Worm (Caenorhabditis elegans) whole organism, L1 larva: ENCODE measurements around the gene nhr-50.
A peak's percentile ranks its signal among the peaks of the same experiment; 100 is the strongest.

Source experiments
- aha-1 ChIP-seq: fragments of 150-350 bp; optimal IDR thresholded peaks from 2 replicates; lab custom pipeline; 2014; ENCODE audit warnings: missing biosample characterization, missing genetic modification characterization
- alr-1 ChIP-seq: fragments of 200-800 bp; sonication (Bioruptor generic); optimal IDR thresholded peaks from 2 replicates; lab custom pipeline; 2018; ENCODE audit warnings: borderline replicate concordance, mild to moderate bottlenecking, missing genetic modification characterization, missing compliant biosample characterization
- aly-2 ChIP-seq: fragments of 150-350 bp; optimal IDR thresholded peaks from 2 replicates; lab custom pipeline; 2014; ENCODE audit warnings: missing biosample characterization, missing genetic modification characterization
- blmp-1 ChIP-seq: fragments of 150-350 bp; optimal IDR thresholded peaks from 2 replicates; lab custom pipeline; 2014; ENCODE audit warnings: missing biosample characterization, missing genetic modification characterization
- ceh-82 ChIP-seq, 3 experiments: fragments of 150-350 bp in 1 of 3; sonication (generic microtip) in 2 of 3; optimal IDR thresholded peaks; 2 replicates each; lab custom pipeline; 2014 to 2017; ENCODE audit warnings: missing biosample characterization in 3 of 3, missing genetic modification characterization in 3 of 3
- ceh-88 ChIP-seq: fragments of 200-800 bp; sonication (Bioruptor generic); IDR thresholded peaks from 2 replicates; pipeline ENCODE4 v1.3.6; 2022; ENCODE audit warnings: missing genetic modification characterization, missing compliant biosample characterization
- ceh-90 ChIP-seq: sonication (generic microtip); optimal IDR thresholded peaks from 2 replicates; lab custom pipeline; 2016; ENCODE audit warnings: missing genetic modification characterization, missing compliant biosample characterization
- dpl-1 ChIP-seq, 3 experiments: fragments of 150-350 bp in 2 of 3; sonication (generic microtip) in 1 of 3; optimal IDR thresholded peaks; 2 replicates each; lab custom pipeline; 2014 to 2017; ENCODE audit warnings: missing biosample characterization in 3 of 3, missing genetic modification characterization in 3 of 3, missing genetic modification reagents in 3 of 3
- dsc-1 ChIP-seq: sonication (generic microtip); optimal IDR thresholded peaks from 2 replicates; lab custom pipeline; 2016; ENCODE audit warnings: mild to moderate bottlenecking, missing genetic modification characterization, missing compliant biosample characterization
- efl-1 ChIP-seq, 4 experiments: fragments of 150-350 bp; optimal IDR thresholded peaks in 3 of 4; peaks in 1 of 4; 1 replicate in 1 of 4; 2 replicates in 3 of 4; lab custom pipeline; 2014; ENCODE audit warnings: missing biosample characterization in 2 of 4, missing genetic modification characterization in 2 of 4, missing genetic modification reagents in 2 of 4
- egl-27 ChIP-seq, 2 experiments: fragments of 150-350 bp in 1 of 2; sonication (generic microtip); optimal IDR thresholded peaks; 3 replicates each; lab custom pipeline; 2017 to 2018; ENCODE audit warnings: missing biosample characterization in 2 of 2, missing genetic modification characterization in 2 of 2, missing genetic modification reagents in 2 of 2
- elt-2 ChIP-seq: sonication (generic microtip); optimal IDR thresholded peaks from 2 replicates; lab custom pipeline; 2016; ENCODE audit warnings: missing genetic modification characterization, mild to moderate bottlenecking, inconsistent platforms, missing compliant biosample characterization, missing genetic modification reagents
- fkh-8 ChIP-seq: sonication (generic microtip); optimal IDR thresholded peaks from 2 replicates; lab custom pipeline; 2016; ENCODE audit warnings: mild to moderate bottlenecking, missing genetic modification characterization, missing compliant biosample characterization
- fos-1 ChIP-seq: fragments of 150-350 bp; optimal IDR thresholded peaks from 2 replicates; lab custom pipeline; 2014; ENCODE audit warnings: missing biosample characterization, missing genetic modification characterization
- hlh-17 ChIP-seq: fragments of 200-800 bp; sonication (Bioruptor generic); optimal IDR thresholded peaks from 2 replicates; lab custom pipeline; 2018; ENCODE audit warnings: missing genetic modification characterization, mild to moderate bottlenecking, missing compliant biosample characterization, moderate library complexity, borderline replicate concordance
- isw-1 ChIP-seq: fragments of 200-800 bp; sonication (Bioruptor generic); IDR thresholded peaks from 2 replicates; pipeline ENCODE4 v1.3.6; 2022; ENCODE audit warnings: missing genetic modification characterization, missing compliant biosample characterization
- lin-15B ChIP-seq: fragments of 150-350 bp; sonication (generic microtip); optimal IDR thresholded peaks from 3 replicates; lab custom pipeline; 2014; ENCODE audit warnings: missing biosample characterization, missing genetic modification characterization
- lin-35 ChIP-seq, 2 experiments: fragments of 150-350 bp; optimal IDR thresholded peaks; 2 replicates each; lab custom pipeline; 2014; ENCODE audit warnings: missing biosample characterization in 2 of 2, missing genetic modification characterization in 2 of 2, missing genetic modification reagents in 2 of 2
- mab-9 ChIP-seq: fragments of 200-800 bp; sonication (Bioruptor generic); IDR thresholded peaks from 2 replicates; pipeline ENCODE4 v1.3.6; 2022; ENCODE audit warnings: missing genetic modification reagents, missing genetic modification characterization, missing compliant biosample characterization
- mef-2 ChIP-seq: fragments of 150-350 bp; optimal IDR thresholded peaks from 2 replicates; lab custom pipeline; 2014; ENCODE audit warnings: missing biosample characterization, missing genetic modification characterization
- mep-1 ChIP-seq: fragments of 150-350 bp; optimal IDR thresholded peaks from 2 replicates; lab custom pipeline; 2014; ENCODE audit warnings: missing biosample characterization, missing genetic modification characterization
- nhr-47 ChIP-seq: sonication (generic microtip); optimal IDR thresholded peaks from 2 replicates; lab custom pipeline; 2016; ENCODE audit warnings: mild to moderate bottlenecking, missing genetic modification characterization, moderate library complexity, missing compliant biosample characterization
- nhr-71 ChIP-seq: sonication (generic microtip); optimal IDR thresholded peaks from 2 replicates; lab custom pipeline; 2016; ENCODE audit warnings: mild to moderate bottlenecking, missing genetic modification characterization, moderate library complexity, missing compliant biosample characterization
- nhr-76 ChIP-seq: sonication (generic microtip); optimal IDR thresholded peaks from 2 replicates; lab custom pipeline; 2017; ENCODE audit warnings: missing biosample characterization, missing genetic modification characterization
- nhr-85 ChIP-seq: sonication (generic microtip); peaks from one replicate; lab custom pipeline; 2016; ENCODE audit warnings: missing genetic modification characterization, inconsistent platforms, missing compliant biosample characterization
- pag-3 ChIP-seq: sonication (generic microtip); optimal IDR thresholded peaks from 2 replicates; lab custom pipeline; 2017; ENCODE audit warnings: missing genetic modification characterization, mild to moderate bottlenecking, missing compliant biosample characterization, antibody characterized with exemption, borderline replicate concordance; ENCODE audit not compliant: insufficient read depth
- pqm-1 ChIP-seq: sonication (generic microtip); optimal IDR thresholded peaks from 3 replicates; lab custom pipeline; 2017; ENCODE audit warnings: missing biosample characterization, missing genetic modification characterization
- snpc-4 ChIP-seq: fragments of 150-350 bp; optimal IDR thresholded peaks from 2 replicates; lab custom pipeline; 2014; ENCODE audit warnings: missing biosample characterization, missing genetic modification characterization
- snu-23 ChIP-seq: sonication (generic microtip); optimal IDR thresholded peaks from 2 replicates; lab custom pipeline; 2016; ENCODE audit warnings: missing genetic modification characterization, missing compliant biosample characterization
- swsn-7 ChIP-seq: sonication (generic microtip); optimal IDR thresholded peaks from 2 replicates; lab custom pipeline; 2016; ENCODE audit warnings: missing genetic modification characterization, missing compliant biosample characterization
- unc-130 ChIP-seq: fragments of 150-350 bp; optimal IDR thresholded peaks from 2 replicates; lab custom pipeline; 2017; ENCODE audit warnings: missing biosample characterization, missing genetic modification characterization, inconsistent platforms
- unc-62 ChIP-seq: fragments of 150-350 bp; optimal IDR thresholded peaks from 2 replicates; lab custom pipeline; 2014; ENCODE audit warnings: missing biosample characterization, missing genetic modification reagents, missing genetic modification characterization
- unc-86 ChIP-seq: sonication (generic microtip); optimal IDR thresholded peaks from 2 replicates; lab custom pipeline; 2016; ENCODE audit warnings: missing genetic modification characterization, missing compliant biosample characterization
- ztf-11 ChIP-seq, 2 experiments: sonication (generic microtip); optimal IDR thresholded peaks; 2 replicates each; lab custom pipeline; 2016 to 2017; ENCODE audit warnings: missing genetic modification characterization in 2 of 2, missing biosample characterization in 1 of 2, missing compliant biosample characterization in 1 of 2

nhr-50 gene

DNA sequence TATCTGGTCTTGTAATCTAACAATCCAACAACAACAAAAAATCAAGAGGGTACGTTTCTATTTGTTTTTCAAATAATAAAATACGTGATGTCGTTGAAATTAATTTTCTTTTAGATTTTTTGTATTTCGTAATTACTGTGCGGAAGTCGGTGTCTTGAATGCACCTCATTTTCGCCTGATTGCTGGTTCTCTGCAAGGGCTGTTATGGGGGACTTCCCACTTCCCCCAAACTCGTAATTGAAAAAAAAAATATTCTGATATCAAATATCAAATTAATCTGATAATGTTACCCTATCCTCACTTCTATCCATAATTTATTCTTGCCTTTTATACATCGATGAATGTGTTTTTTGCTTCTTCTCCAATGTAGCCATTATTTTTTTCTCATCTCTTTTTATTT lies 12.4 kb downstream of the nhr-50 start, which contains the start of gene F36G9.15 (continued):
- TF ChIP-seq ztf-11 (tag; optimal IDR thresholded peaks at IDR 0.05; lab: Kevin White, UChicago): no peak

DNA sequence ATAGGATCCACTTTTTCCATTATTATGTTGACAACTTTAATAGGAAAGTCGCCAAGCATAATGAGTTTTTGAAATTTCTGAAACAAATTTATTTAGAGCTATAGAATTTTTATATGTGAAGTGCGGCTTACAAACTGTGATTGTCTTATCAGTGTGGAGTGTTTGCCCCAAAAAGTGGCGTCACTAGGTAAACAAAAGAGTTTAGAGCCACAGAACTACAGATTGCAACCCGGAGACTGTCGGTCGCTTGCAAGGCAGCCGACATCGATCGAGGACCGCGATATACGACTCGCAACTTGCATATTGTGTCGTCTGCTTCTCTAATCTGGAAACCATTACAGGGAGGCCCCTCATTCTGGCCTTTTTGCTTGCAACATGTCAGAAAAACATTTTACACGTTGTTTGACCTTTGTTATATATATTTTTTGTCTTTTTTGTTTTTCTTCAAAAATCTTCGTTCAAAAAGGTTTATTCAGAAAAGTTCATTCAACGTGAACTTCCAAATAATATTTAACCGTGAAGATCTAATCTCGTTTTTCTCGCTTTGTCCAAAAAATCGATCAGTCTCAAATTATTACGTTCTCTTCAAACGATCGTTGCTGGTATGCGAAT lies 17.6 kb downstream of the nhr-50 start, which contains the start of the genes fbxa-99 and F36G9.13:
Gene fbxa-99 (minus strand): TSS at position 122 of the 612 bp plus-strand sequence.
Gene F36G9.13 (plus strand): TSS at position 562 of the 612 bp plus-strand sequence.
- TF ChIP-seq ztf-11 (tag; optimal IDR thresholded peaks at IDR 0.05; lab: Kevin White, UChicago) (no peak), pqm-1 (tag; lab: Kevin White, UChicago) (no peak), lin-35 (GFP tag; optimal IDR thresholded peaks at IDR 0.05; lab: Kevin White, UChicago) (peak in 1 of 2 experiments; percentile 12), elt-2 (tag; lab: Kevin White, UChicago) (peak; percentile 72), mep-1 (tag; lab: Kevin White, UChicago) (no peak), snpc-4 (peak; percentile 67), aly-2 (tag; lab: Kevin White, UChicago) (no peak)

DNA sequence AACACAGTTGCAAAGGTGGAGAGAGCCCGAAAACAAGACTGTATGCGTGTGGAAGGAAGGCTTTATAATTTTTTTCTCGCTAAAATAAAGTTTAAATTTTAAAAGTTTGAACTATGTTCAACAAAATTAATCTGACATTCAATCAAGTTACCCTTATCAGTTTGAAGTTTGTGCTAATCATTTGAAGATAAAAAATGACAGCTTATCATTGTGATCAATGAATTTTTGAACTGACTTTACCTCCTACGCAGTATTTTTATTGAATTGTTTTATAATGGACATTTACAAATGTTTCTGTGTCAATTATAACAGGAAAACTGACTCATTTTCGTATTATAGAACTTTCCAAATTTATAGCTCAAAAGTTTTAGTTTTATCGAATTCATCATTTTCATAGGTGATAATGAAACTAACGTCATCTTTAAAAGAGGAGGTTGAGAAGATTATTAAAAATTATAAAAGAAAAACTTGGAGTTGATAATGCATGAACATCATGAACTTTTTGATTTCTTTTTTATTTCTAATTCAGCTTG lies 22.1 kb downstream of the nhr-50 start, which contains the start of gene oac-20:
Gene oac-20 (plus strand): TSS at position 483 of the 533 bp plus-strand sequence.
- no peak for TF ChIP-seq nhr-71 (tag; lab: Kevin White, UChicago)
- TF ChIP-seq nhr-47 (tag; lab: Kevin White, UChicago): no peak
- no peak for TF ChIP-seq mef-2
- no peak for TF ChIP-seq isw-1 (GFP tag; lab: Robert Waterston, UW)
- TF ChIP-seq elt-2 (tag; lab: Kevin White, UChicago): peak; percentile 84

DNA sequence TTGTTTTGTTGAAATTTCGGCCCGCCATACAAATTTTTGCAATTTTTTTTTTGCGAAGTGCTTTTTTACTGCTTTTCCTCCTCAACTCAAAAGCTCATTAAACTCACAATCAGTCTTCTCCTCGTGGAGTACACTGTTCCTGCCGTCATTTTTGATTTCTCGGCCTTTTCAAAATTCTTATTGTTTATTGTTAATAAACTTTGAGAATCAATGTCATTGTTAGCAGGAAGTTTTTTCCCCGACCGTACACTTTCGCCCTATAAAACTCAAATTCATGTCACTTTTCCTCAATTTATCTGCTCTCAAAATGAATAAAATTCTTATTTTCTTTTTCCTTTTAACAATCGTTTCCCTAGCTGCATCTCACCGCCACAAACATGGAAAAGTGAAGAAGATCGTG lies 24.6 kb downstream of the nhr-50 start, which contains the start of gene clec-232:
Gene clec-232 (plus strand): TSS at position 301 of the 400 bp plus-strand sequence.
- TF ChIP-seq dsc-1 (tag; lab: Kevin White, UChicago) (no peak), ceh-88 (GFP tag; lab: Robert Waterston, UW) (no peak), lin-15B (tag; lab: Kevin White, UChicago) (no peak)
- TF ChIP-seq, all 84 proteins: peak for 0

DNA sequence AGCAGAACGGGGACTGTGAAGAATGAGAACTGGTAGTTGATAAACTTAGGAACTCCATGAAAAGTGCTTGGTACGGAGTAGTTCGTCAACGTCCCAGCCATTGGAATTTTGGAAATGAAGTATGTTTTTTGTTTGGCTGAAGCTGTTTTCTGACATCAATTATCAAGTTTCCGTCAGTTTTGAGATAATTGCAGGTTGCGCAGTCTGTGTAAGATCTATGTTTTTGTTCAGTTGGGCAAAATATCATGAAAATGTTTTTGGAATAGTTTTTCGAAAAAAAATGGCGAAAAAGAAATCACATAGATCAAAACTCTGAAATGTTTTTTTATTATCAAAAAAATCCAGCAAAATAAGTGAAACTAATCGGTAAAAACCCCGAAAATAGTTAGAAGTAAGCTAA lies 25.6 kb downstream of the nhr-50 start, which contains the start of gene sru-22:
Gene sru-22 (minus strand): TSS at position 101 of the 400 bp plus-strand sequence.
- no peak for TF ChIP-seq aha-1
- no peak for TF ChIP-seq pag-3 (tag; lab: Kevin White, UChicago)
- TF ChIP-seq unc-62 (GFP tag; lab: Kevin White, UChicago): no peak
- no peak for TF ChIP-seq unc-86 (tag; lab: Kevin White, UChicago)
- no peak for TF ChIP-seq efl-1 (optimal IDR thresholded peaks at IDR 0.05; lab: Kevin White, UChicago)
- peak in 1 of 2 experiments; percentile 7 for TF ChIP-seq efl-1 (GFP tag; optimal IDR thresholded peaks at IDR 0.05 in 1 of 2; lab: Kevin White, UChicago)
- no peak for TF ChIP-seq dpl-1 (GFP tag; optimal IDR thresholded peaks at IDR 0.05; lab: Kevin White, UChicago)

DNA sequence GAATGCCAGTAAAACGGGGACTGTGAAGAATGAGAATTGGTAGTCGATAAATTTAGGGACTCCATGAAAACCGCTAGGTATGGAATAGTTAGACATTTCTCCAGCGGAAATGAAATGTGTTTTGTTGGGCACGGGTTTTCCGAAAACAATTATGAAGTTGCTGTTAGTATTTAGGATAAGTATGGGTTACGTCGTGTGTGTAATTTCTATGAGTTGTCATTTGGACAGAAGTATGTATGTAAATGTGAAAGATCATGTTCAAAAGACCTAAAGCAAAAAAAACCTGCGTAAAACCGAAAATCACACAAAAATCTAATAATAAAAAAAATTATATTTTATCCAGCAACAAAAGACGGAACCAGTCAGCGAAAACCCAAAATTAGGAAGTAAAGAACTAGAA lies 27.9 kb downstream of the nhr-50 start, which contains the start of gene sru-23:
Gene sru-23 (minus strand): TSS at position 101 of the 400 bp plus-strand sequence.
- TF ChIP-seq nhr-85 (tag; lab: Kevin White, UChicago) (no peak), unc-130 (tag; lab: Kevin White, UChicago) (no peak), mab-9 (no peak), nhr-76 (tag; lab: Kevin White, UChicago) (no peak), ceh-82 (tag; optimal IDR thresholded peaks at IDR 0.05; lab: Kevin White, UChicago) (no peak), blmp-1 (tag; lab: Kevin White, UChicago) (no peak), snu-23 (GFP tag; lab: Kevin White, UChicago) (no peak), alr-1 (tag; lab: Kevin White, UChicago) (no peak), ceh-90 (tag; lab: Kevin White, UChicago) (no peak), fos-1 (tag; lab: Kevin White, UChicago) (no peak), hlh-17 (no peak), fkh-8 (tag; lab: Kevin White, UChicago) (no peak), egl-27 (tag; optimal IDR thresholded peaks at IDR 0.05; lab: Kevin White, UChicago) (no peak), swsn-7 (no peak)
